Worm (Caenorhabditis elegans): Measurements from ENCODE around the gene C16A3.6.

The C16A3.6 gene

ce11 chrIII:6359171-6359854, 19.7 kb upstream of the C16A3.6 start:
- no peak for TF ChIP-seq ceh-19 (GFP tag; optimal IDR thresholded peaks at IDR 0.05)
- peak; percentile 2 for TF ChIP-seq hlh-30 (tag; optimal IDR thresholded peaks at IDR 0.05; ENCODE audit: insufficient read depth)
- TF ChIP-seq dve-1 (tag; optimal IDR thresholded peaks at IDR 0.05): no peak
- no peak for TF ChIP-seq ceh-18 (tag; optimal IDR thresholded peaks at IDR 0.05)
- no peak for TF ChIP-seq syd-9 (tag; optimal IDR thresholded peaks at IDR 0.05)
- no peak for TF ChIP-seq ama-1 (optimal IDR thresholded peaks at IDR 0.05)
- TF ChIP-seq unc-86 (tag; optimal IDR thresholded peaks at IDR 0.05): no peak

DNA sequence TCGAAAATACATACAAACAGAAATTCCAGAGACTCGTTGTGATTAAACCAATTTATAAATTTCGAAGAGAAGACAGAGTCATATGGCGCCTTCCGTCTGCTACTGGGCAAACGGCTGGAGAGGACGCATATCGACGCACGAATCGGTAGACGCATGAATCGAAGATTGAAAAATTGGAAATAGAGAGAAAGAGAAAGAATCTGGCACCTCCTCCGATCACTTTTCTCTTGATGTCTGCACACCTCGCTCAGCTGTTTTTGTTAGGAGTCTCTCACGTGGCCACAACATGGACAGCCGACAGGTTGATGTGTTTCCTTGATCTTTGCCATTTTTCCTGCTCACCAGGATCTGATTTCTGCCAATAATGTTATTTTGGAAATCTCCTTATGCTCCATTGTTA, 18.9 kb upstream of the C16A3.6 start:
- TF ChIP-seq hlh-30 (tag; optimal IDR thresholded peaks at IDR 0.05; ENCODE audit: insufficient read depth) (no peak), F13H6.1 (tag; optimal IDR thresholded peaks at IDR 0.05) (no peak), pag-3 (tag; optimal IDR thresholded peaks at IDR 0.05; ENCODE audit: borderline replicate concordance) (no peak), C08G9.2 (tag; optimal IDR thresholded peaks at IDR 0.05) (no peak), rnt-1 (tag; optimal IDR thresholded peaks at IDR 0.05) (no peak), K02D7.2 (tag; optimal IDR thresholded peaks at IDR 0.05) (no peak), unc-55 (GFP tag; optimal IDR thresholded peaks at IDR 0.05) (peak; percentile 25), madf-2 (tag; optimal IDR thresholded peaks at IDR 0.05) (no peak), ceh-30 (tag; optimal IDR thresholded peaks at IDR 0.05) (no peak), K09A11.1 (tag; optimal IDR thresholded peaks at IDR 0.05; ENCODE audit: insufficient read depth) (no peak), ceh-18 (tag; optimal IDR thresholded peaks at IDR 0.05) (peak; percentile 34)

- TF ChIP-seq ceh-18 (tag; optimal IDR thresholded peaks at IDR 0.05): no peak
- no peak for TF ChIP-seq unc-86 (tag; optimal IDR thresholded peaks at IDR 0.05)
- no peak for TF ChIP-seq Y22D7AL.16 (tag; optimal IDR thresholded peaks at IDR 0.05)
- TF ChIP-seq unc-3 (GFP tag; conservative IDR thresholded peaks at IDR 0.05): no peak
- no peak for TF ChIP-seq unc-3 (tag; optimal IDR thresholded peaks at IDR 0.05)
- TF ChIP-seq pax-1 (tag; optimal IDR thresholded peaks at IDR 0.05): no peak
- TF ChIP-seq zip-5 (tag; optimal IDR thresholded peaks at IDR 0.05): no peak
- TF ChIP-seq pat-9 (tag; optimal IDR thresholded peaks at IDR 0.05): no peak
These were observed 18.2 kb upstream of the C16A3.6 start for ce11 chrIII:6360825-6361224.

DNA sequence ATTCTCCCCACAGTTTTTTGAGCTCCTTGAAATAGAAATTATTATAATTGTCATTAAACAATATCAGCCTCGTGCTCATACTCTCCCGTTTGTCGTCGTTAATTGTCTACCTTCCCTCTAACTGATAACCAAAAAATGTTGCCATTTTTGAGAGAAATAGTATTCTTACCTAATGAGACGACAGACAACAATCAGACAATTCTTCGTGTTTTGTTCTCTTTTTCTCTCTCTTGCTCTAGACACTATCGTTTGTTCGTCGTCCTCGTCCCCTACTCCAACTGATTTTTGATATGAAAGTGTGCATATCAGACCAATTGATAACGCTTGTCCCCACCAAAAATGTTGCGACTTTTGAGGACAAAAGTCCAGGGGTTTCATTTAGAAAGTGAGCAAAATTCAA, 17.5 kb upstream of the C16A3.6 start:
- TF ChIP-seq lin-11 (tag; optimal IDR thresholded peaks at IDR 0.05) (no peak), unc-55 (GFP tag; optimal IDR thresholded peaks at IDR 0.05) (no peak), elt-2 (tag; optimal IDR thresholded peaks at IDR 0.05) (peak; percentile 91)

- TF ChIP-seq rnt-1 (tag; optimal IDR thresholded peaks at IDR 0.05) (peak; percentile 27), ceh-18 (tag; optimal IDR thresholded peaks at IDR 0.05) (peak; percentile 57), tbx-2 (tag; optimal IDR thresholded peaks at IDR 0.05) (peak; percentile 5), ceh-30 (tag; optimal IDR thresholded peaks at IDR 0.05) (no peak)
These were observed 16.6 kb upstream of the C16A3.6 start for ce11 chrIII:6362323-6362922.

DNA sequence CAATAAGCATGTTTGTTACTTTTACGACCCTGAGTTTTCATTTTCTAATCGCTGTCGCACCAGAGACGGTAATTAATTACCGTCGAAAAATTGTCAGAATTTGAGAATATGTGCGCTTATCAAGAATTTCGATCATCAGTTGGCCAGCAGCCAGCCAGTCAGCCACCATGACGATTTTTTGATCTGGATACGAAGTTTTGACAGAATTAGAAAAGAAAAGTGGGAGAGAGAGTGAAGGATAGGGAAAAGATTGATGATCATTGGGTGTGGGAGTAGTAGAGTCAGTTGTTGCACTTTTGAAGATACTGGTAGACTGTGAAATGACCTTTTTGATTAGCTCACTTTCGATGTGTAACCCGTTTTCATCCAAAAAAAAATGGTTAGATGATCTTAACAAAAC, 14.6 kb upstream of the C16A3.6 start:
- TF ChIP-seq ceh-31 (tag; optimal IDR thresholded peaks at IDR 0.05): no peak
- no peak for TF ChIP-seq ceh-19 (GFP tag; optimal IDR thresholded peaks at IDR 0.05)
- no peak for TF ChIP-seq fkh-6 (tag; optimal IDR thresholded peaks at IDR 0.05)
- peak; percentile 21 for TF ChIP-seq ceh-18 (tag; optimal IDR thresholded peaks at IDR 0.05)
- no peak for TF ChIP-seq ztf-16 (tag; optimal IDR thresholded peaks at IDR 0.05)

DNA sequence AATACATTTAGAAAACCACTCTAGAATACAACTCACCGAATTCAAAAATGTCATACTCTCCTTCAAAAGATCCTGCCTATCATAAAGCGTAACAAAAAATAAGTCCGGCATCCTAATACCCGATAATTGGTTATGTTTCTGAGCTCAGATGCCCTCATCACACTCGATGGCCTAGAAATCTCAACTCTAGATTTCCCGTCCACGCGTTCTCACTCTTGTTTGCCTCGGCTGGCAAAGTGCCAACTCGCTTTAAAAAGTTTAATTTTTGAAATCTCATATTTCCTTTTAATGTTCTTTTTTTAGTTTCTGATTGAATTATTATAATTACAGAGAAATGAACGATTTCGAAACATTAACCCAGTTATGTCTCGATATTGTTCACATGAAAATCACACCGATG, 11.3 kb upstream of the C16A3.6 start, which contains the start of the genes C56G2.15 and thoc-2:
Gene C56G2.15 (minus strand): TSS at position 188 of the 400 bp plus-strand sequence.
Gene thoc-2 (plus strand): TSS at position 331 of the 400 bp plus-strand sequence.
- no peak for TF ChIP-seq pag-3 (tag; optimal IDR thresholded peaks at IDR 0.05; ENCODE audit: borderline replicate concordance)
- peak; percentile 10 for TF ChIP-seq ceh-2 (tag; optimal IDR thresholded peaks at IDR 0.05)
- no peak for TF ChIP-seq madf-2 (tag; optimal IDR thresholded peaks at IDR 0.05)
- no peak for TF ChIP-seq pat-9 (tag; optimal IDR thresholded peaks at IDR 0.05)
- peak; percentile 38 for TF ChIP-seq C08G9.2 (tag; optimal IDR thresholded peaks at IDR 0.05)
- peak; percentile 51 for TF ChIP-seq ceh-31 (tag; optimal IDR thresholded peaks at IDR 0.05)
- TF ChIP-seq unc-3 (GFP tag; conservative IDR thresholded peaks at IDR 0.05): no peak
- no peak for TF ChIP-seq unc-3 (tag; optimal IDR thresholded peaks at IDR 0.05)
- TF ChIP-seq sdc-2 (tag; optimal IDR thresholded peaks at IDR 0.05): no peak
- no peak for TF ChIP-seq ahr-1 (tag; optimal IDR thresholded peaks at IDR 0.05)
- no peak for TF ChIP-seq C38D4.7 (GFP tag; optimal IDR thresholded peaks at IDR 0.05)
- TF ChIP-seq tbx-2 (tag; optimal IDR thresholded peaks at IDR 0.05): peak; percentile 51
